Fruit fly (Drosophila melanogaster) whole organism, embryonic: ENCODE results near the gene Mtr3.
A peak's percentile ranks its signal among the peaks of the same experiment; 100 is the strongest.

ENCODE experiments used
- Asciz ChIP-seq: fragments of 200-800 bp; sonication (Bioruptor generic); optimal IDR thresholded peaks from 2 replicates; lab custom pipeline; 2017; ENCODE audit warnings: missing biosample characterization, mild to moderate bottlenecking, missing genetic modification characterization, missing genetic modification reagents
- CG1024 ChIP-seq: fragments of 200-800 bp; sonication (Bioruptor generic); IDR thresholded peaks from 2 replicates; pipeline ENCODE4 v1.3.6; 2022; ENCODE audit warnings: missing biosample characterization, missing genetic modification characterization
- CG11723 ChIP-seq: fragments of 200-800 bp; sonication (Bioruptor generic); optimal IDR thresholded peaks from 2 replicates; lab custom pipeline; 2017; ENCODE audit warnings: missing biosample characterization, mild to moderate bottlenecking, missing genetic modification characterization
- CG12155 ChIP-seq: fragments of 200-800 bp; sonication (Bioruptor generic); optimal IDR thresholded peaks from 3 replicates; lab custom pipeline; 2016; ENCODE audit warnings: missing biosample characterization, missing genetic modification characterization
- CG14710 ChIP-seq: fragments of 200-800 bp; sonication (Bioruptor generic); optimal IDR thresholded peaks from 3 replicates; lab custom pipeline; 2019; ENCODE audit warnings: missing biosample characterization, mild to moderate bottlenecking, missing genetic modification characterization, moderate library complexity
- CG15073 ChIP-seq: fragments of 200-800 bp; sonication (Bioruptor generic); optimal IDR thresholded peaks from 2 replicates; lab custom pipeline; 2016; ENCODE audit warnings: missing biosample characterization, missing genetic modification characterization
- CG15601 ChIP-seq: fragments of 200-800 bp; sonication (Bioruptor generic); optimal IDR thresholded peaks from 3 replicates; lab custom pipeline; 2019; ENCODE audit warnings: missing biosample characterization, mild to moderate bottlenecking, missing genetic modification characterization, moderate library complexity
- CG16813 ChIP-seq: fragments of 200-800 bp; sonication (Bioruptor generic); IDR thresholded peaks from 3 replicates; pipeline ENCODE4 v1.3.6; 2022; ENCODE audit warnings: missing biosample characterization, missing genetic modification characterization; ENCODE audit not compliant: partially characterized antibody
- CG17802 ChIP-seq: fragments of 200-800 bp; sonication (Bioruptor generic); optimal IDR thresholded peaks from 2 replicates; lab custom pipeline; 2018; ENCODE audit warnings: missing biosample characterization, mild to moderate bottlenecking, missing genetic modification characterization, moderate library complexity
- CG1792 ChIP-seq: fragments of 200-800 bp; sonication (Bioruptor generic); optimal IDR thresholded peaks from 2 replicates; lab custom pipeline; 2016; ENCODE audit warnings: missing biosample characterization, missing genetic modification characterization
- CG18011 ChIP-seq: fragments of 200-800 bp; sonication (Bioruptor generic); optimal IDR thresholded peaks from 2 replicates; lab custom pipeline; 2017; ENCODE audit warnings: missing biosample characterization, missing genetic modification characterization, mild to moderate bottlenecking, moderate library complexity, missing genotype
- CG3065 ChIP-seq: fragments of 200-800 bp; sonication (Bioruptor generic); optimal IDR thresholded peaks from 2 replicates; lab custom pipeline; 2016; ENCODE audit warnings: missing biosample characterization, missing genetic modification characterization
- CG6654 ChIP-seq: fragments of 200-800 bp; sonication (Bioruptor generic); optimal IDR thresholded peaks from 2 replicates; lab custom pipeline; 2017; ENCODE audit warnings: missing biosample characterization, mild to moderate bottlenecking, missing genetic modification characterization
- CG7839 ChIP-seq: fragments of 200-800 bp; sonication (Bioruptor generic); optimal IDR thresholded peaks from 3 replicates; lab custom pipeline; 2018; ENCODE audit warnings: missing biosample characterization, mild to moderate bottlenecking, missing genetic modification characterization, moderate library complexity
- CG8089 ChIP-seq: fragments of 200-800 bp; sonication (Bioruptor generic); optimal IDR thresholded peaks from 3 replicates; lab custom pipeline; 2016; ENCODE audit warnings: missing biosample characterization, missing genetic modification characterization
- CG8478 ChIP-seq: fragments of >200 bp; optimal IDR thresholded peaks from 2 replicates; lab custom pipeline; 2018
- CG9817 ChIP-seq: fragments of 200-800 bp; sonication (Bioruptor generic); optimal IDR thresholded peaks from 2 replicates; lab custom pipeline; 2018; ENCODE audit warnings: missing biosample characterization, mild to moderate bottlenecking, missing genetic modification characterization, moderate library complexity
- CkIIα-i1 ChIP-seq: fragments of 200-800 bp; sonication (Bioruptor generic); IDR thresholded peaks from 2 replicates; pipeline ENCODE4 v1.3.6; 2022; ENCODE audit warnings: missing biosample characterization, missing genetic modification characterization
- D ChIP-seq, 2 experiments: fragments of 200-800 bp in 1 of 2; fragments of >200 bp in 1 of 2; sonication (Bioruptor generic) in 1 of 2; optimal IDR thresholded peaks; 2 replicates in 1 of 2; 3 replicates in 1 of 2; lab custom pipeline; 2017; ENCODE audit warnings: mild to moderate bottlenecking in 1 of 2, missing biosample characterization in 1 of 2, missing genetic modification characterization in 1 of 2, missing genetic modification reagents in 1 of 2
- Dad ChIP-seq: fragments of 200-800 bp; sonication (Bioruptor generic); optimal IDR thresholded peaks from 3 replicates; lab custom pipeline; 2016; ENCODE audit warnings: missing biosample characterization, missing genetic modification characterization
- Gsc ChIP-seq: fragments of 200-800 bp; sonication (Bioruptor generic); IDR thresholded peaks from 2 replicates; pipeline ENCODE4 v1.3.6; 2022; ENCODE audit warnings: missing biosample characterization, missing genetic modification characterization
- Gug ChIP-seq: fragments of 200-800 bp; sonication (Bioruptor generic); IDR thresholded peaks from 4 replicates; pipeline ENCODE4 v1.3.6; 2022; ENCODE audit warnings: missing biosample characterization, missing genetic modification characterization
- HLH3B ChIP-seq: fragments of 200-800 bp; sonication (Bioruptor generic); IDR thresholded peaks from 2 replicates; pipeline ENCODE4 v1.3.6; 2022; ENCODE audit warnings: missing biosample characterization, missing genetic modification characterization
- Hand ChIP-seq: fragments of 200-800 bp; sonication (Bioruptor generic); optimal IDR thresholded peaks from 2 replicates; lab custom pipeline; 2017; ENCODE audit warnings: mild to moderate bottlenecking, missing biosample characterization, missing genetic modification reagents, missing genetic modification characterization
- Lhr ChIP-seq: fragments of 200-800 bp; sonication (Bioruptor generic); optimal IDR thresholded peaks from 3 replicates; lab custom pipeline; 2017; ENCODE audit warnings: mild to moderate bottlenecking, missing biosample characterization, missing genetic modification reagents, missing genetic modification characterization
- MESR4 ChIP-seq: fragments of 200-800 bp; sonication (Bioruptor generic); optimal IDR thresholded peaks from 2 replicates; lab custom pipeline; 2018; ENCODE audit warnings: missing biosample characterization, mild to moderate bottlenecking, missing genetic modification characterization, moderate library complexity
- Mes4 ChIP-seq: fragments of 200-800 bp; sonication (Bioruptor generic); optimal IDR thresholded peaks from 2 replicates; lab custom pipeline; 2016; ENCODE audit warnings: missing biosample characterization, missing genetic modification characterization
- Myb ChIP-seq: fragments of 200-800 bp; sonication (Bioruptor generic); optimal IDR thresholded peaks from 2 replicates; lab custom pipeline; 2016; ENCODE audit warnings: missing biosample characterization, missing genetic modification characterization
- NC2β ChIP-seq: fragments of 200-800 bp; sonication (Bioruptor generic); optimal IDR thresholded peaks from 2 replicates; lab custom pipeline; 2016; ENCODE audit warnings: missing biosample characterization, missing genetic modification characterization
- NK7.1 ChIP-seq: fragments of 200-800 bp; sonication (Bioruptor generic); optimal IDR thresholded peaks from 3 replicates; lab custom pipeline; 2016; ENCODE audit warnings: missing biosample characterization, missing genetic modification characterization
- Poxn ChIP-seq: fragments of 200-800 bp; sonication (Bioruptor generic); IDR thresholded peaks from 2 replicates; pipeline ENCODE4 v1.3.6; 2022; ENCODE audit warnings: missing biosample characterization, missing genetic modification characterization
- Ravus ChIP-seq: fragments of 200-800 bp; sonication (Bioruptor generic); IDR thresholded peaks from 2 replicates; pipeline ENCODE4 v1.3.6; 2022; ENCODE audit warnings: missing biosample characterization, missing genetic modification characterization
- Sin3A ChIP-seq: fragments of >200 bp; optimal IDR thresholded peaks from 2 replicates; lab custom pipeline; 2018
- ase ChIP-seq: fragments of 200-800 bp; sonication (Bioruptor generic); IDR thresholded peaks from 3 replicates; pipeline ENCODE4 v1.3.6; 2022; ENCODE audit warnings: missing biosample characterization, missing genetic modification characterization
- crc ChIP-seq: fragments of 200-800 bp; sonication (Bioruptor generic); optimal IDR thresholded peaks from 2 replicates; lab custom pipeline; 2016; ENCODE audit warnings: missing biosample characterization, missing genetic modification characterization
- croc ChIP-seq: fragments of 200-800 bp; sonication (Bioruptor generic); conservative IDR thresholded peaks from 3 replicates; pipeline ENCODE4 v1.3.6; 2022; ENCODE audit warnings: missing biosample characterization, missing genetic modification characterization
- da ChIP-seq: fragments of 200-800 bp; sonication (Bioruptor generic); optimal IDR thresholded peaks from 2 replicates; lab custom pipeline; 2016; ENCODE audit warnings: missing biosample characterization, missing genetic modification characterization
- dati ChIP-seq: fragments of 200-800 bp; sonication (Bioruptor generic); IDR thresholded peaks from 2 replicates; pipeline ENCODE4 v1.3.6; 2022; ENCODE audit warnings: missing biosample characterization, missing genetic modification characterization
- dmrt99B ChIP-seq: fragments of 200-800 bp; sonication (Bioruptor generic); optimal IDR thresholded peaks from 2 replicates; lab custom pipeline; 2018; ENCODE audit warnings: missing biosample characterization, mild to moderate bottlenecking, missing genetic modification characterization, moderate library complexity
- esg ChIP-seq: fragments of 200-800 bp; sonication (Bioruptor generic); conservative IDR thresholded peaks from 2 replicates; pipeline ENCODE4 v1.3.6; 2022; ENCODE audit warnings: missing biosample characterization, missing genetic modification characterization
- ftz-f1 ChIP-seq: fragments of 200-800 bp; sonication (Bioruptor generic); optimal IDR thresholded peaks from 2 replicates; lab custom pipeline; 2016; ENCODE audit warnings: missing biosample characterization, missing genetic modification characterization
- gcm2 ChIP-seq: fragments of 200-800 bp; sonication (Bioruptor generic); optimal IDR thresholded peaks from 2 replicates; lab custom pipeline; 2016; ENCODE audit warnings: missing biosample characterization, missing genetic modification characterization
- grau ChIP-seq: fragments of 200-800 bp; optimal IDR thresholded peaks from 3 replicates; lab custom pipeline; 2019; ENCODE audit warnings: missing biosample characterization, mild to moderate bottlenecking, missing genetic modification characterization, moderate library complexity
- ken ChIP-seq: fragments of 200-800 bp; sonication (Bioruptor generic); IDR thresholded peaks from 3 replicates; pipeline ENCODE4 v1.3.6; 2022; ENCODE audit warnings: missing biosample characterization, missing genetic modification characterization
- nau ChIP-seq: fragments of 200-800 bp; sonication (Bioruptor generic); optimal IDR thresholded peaks from 3 replicates; lab custom pipeline; 2017; ENCODE audit warnings: missing biosample characterization, mild to moderate bottlenecking, missing genetic modification characterization, missing genetic modification reagents
- pb ChIP-seq: fragments of 200-800 bp; sonication (Bioruptor generic); optimal IDR thresholded peaks from 3 replicates; lab custom pipeline; 2016; ENCODE audit warnings: missing biosample characterization, missing genetic modification characterization
- shn ChIP-seq: fragments of 200-800 bp; sonication (Bioruptor generic); optimal IDR thresholded peaks from 3 replicates; lab custom pipeline; 2016; ENCODE audit warnings: missing biosample characterization, missing genetic modification characterization
- sim ChIP-seq: fragments of 200-800 bp; sonication (Bioruptor generic); IDR thresholded peaks from 2 replicates; pipeline ENCODE4 v1.3.6; 2022; ENCODE audit warnings: missing biosample characterization, missing genetic modification characterization
- slbo ChIP-seq: fragments of 200-800 bp; sonication (Bioruptor generic); IDR thresholded peaks from 2 replicates; pipeline ENCODE4 v1.3.6; 2022; ENCODE audit warnings: missing biosample characterization, missing genetic modification characterization
- sob ChIP-seq: fragments of 200-800 bp; sonication (Bioruptor generic); IDR thresholded peaks from 2 replicates; pipeline ENCODE4 v1.3.6; 2022; ENCODE audit warnings: missing biosample characterization, missing genetic modification characterization
- tap ChIP-seq: fragments of 200-800 bp; optimal IDR thresholded peaks from 3 replicates; lab custom pipeline; 2019; ENCODE audit warnings: missing biosample characterization, mild to moderate bottlenecking, missing genetic modification characterization, moderate library complexity
- tx ChIP-seq: fragments of 200-800 bp; sonication (Bioruptor generic); optimal IDR thresholded peaks from 2 replicates; lab custom pipeline; 2016; ENCODE audit warnings: missing biosample characterization, missing genetic modification characterization
- wdn ChIP-seq: fragments of 200-800 bp; sonication (Bioruptor generic); IDR thresholded peaks from 2 replicates; pipeline ENCODE4 v1.3.6; 2022; ENCODE audit warnings: missing biosample characterization, missing genetic modification characterization

The Mtr3 gene

dm6 chr3L:19914833-19915232, 1.3 kb upstream of the Mtr3 start, which contains the start of gene Rpn1 (continued):
- TF ChIP-seq CG8089 (GFP tag; lab: Kevin White, UChicago) = no peak
- no peak for TF ChIP-seq HLH3B (GFP tag; lab: Robert Waterston, UW)
- no peak for TF ChIP-seq crc
- no peak for TF ChIP-seq CkIIα-i1 (GFP tag; lab: Robert Waterston, UW)
- no peak for TF ChIP-seq CG8478 (lab: Kevin White, UChicago)
- TF ChIP-seq Gsc (GFP tag; lab: Robert Waterston, UW) = no peak
- TF ChIP-seq CG15601 (tag; lab: Kevin White, UChicago) = peak; percentile 43
- no peak for TF ChIP-seq ase (GFP tag; lab: Robert Waterston, UW)
- TF ChIP-seq Sin3A (lab: Kevin White, UChicago) = peak; percentile 67
- no peak for TF ChIP-seq tap (tag; lab: Kevin White, UChicago)
- TF ChIP-seq sim (GFP tag; lab: Robert Waterston, UW) = no peak
- TF ChIP-seq CG16813 (GFP tag; lab: Robert Waterston, UW) = peak; percentile 60; the same call in 2 of the 3 replicates
- no peak for TF ChIP-seq CG7839 (tag; lab: Kevin White, UChicago)
- TF ChIP-seq grau (tag; lab: Kevin White, UChicago) = no peak
- no peak for TF ChIP-seq CG17802 (tag; lab: Kevin White, UChicago)
- TF ChIP-seq CG18011 (GFP tag; lab: Kevin White, UChicago) = no peak
- TF ChIP-seq ftz-f1 (GFP tag; lab: Kevin White, UChicago) = peak; percentile 57
- peak; percentile 37 for TF ChIP-seq CG14710 (tag; lab: Kevin White, UChicago)
- TF ChIP-seq pb = no peak
- TF ChIP-seq CG1024 (GFP tag; lab: Robert Waterston, UW) = no peak
- TF ChIP-seq Lhr = peak; percentile 71
- no peak for TF ChIP-seq CG1792
- no peak for TF ChIP-seq CG3065 (GFP tag; lab: Kevin White, UChicago)
- TF ChIP-seq NC2β (GFP tag; lab: Kevin White, UChicago) = no peak
- TF ChIP-seq Ravus (GFP tag; lab: Robert Waterston, UW) = no peak
- no peak for TF ChIP-seq D (optimal IDR thresholded peaks at IDR 0.05; lab: Kevin White, UChicago)
- no peak for TF ChIP-seq D (GFP tag; optimal IDR thresholded peaks at IDR 0.05; lab: Kevin White, UChicago)
- TF ChIP-seq Dad (GFP tag; lab: Kevin White, UChicago) = no peak
- no peak for TF ChIP-seq Gug (GFP tag; lab: Robert Waterston, UW)
- TF ChIP-seq slbo (GFP tag; lab: Robert Waterston, UW) = peak; percentile 14; the same call in 1 of the 2 replicates
- no peak for TF ChIP-seq nau (GFP tag; lab: Kevin White, UChicago)
- no peak for TF ChIP-seq ken (GFP tag; lab: Robert Waterston, UW)
- no peak for TF ChIP-seq CG15073
- no peak for TF ChIP-seq Hand (GFP tag; lab: Kevin White, UChicago)
- no peak for TF ChIP-seq Poxn (GFP tag; lab: Robert Waterston, UW)
- TF ChIP-seq Myb (GFP tag; lab: Kevin White, UChicago) = peak; percentile 82
- no peak for TF ChIP-seq Mes4
- 0 out of 2 replicates have a peak, but pooled peaks have one; percentile 24 for TF ChIP-seq sob (GFP tag; lab: Robert Waterston, UW)
- no peak for TF ChIP-seq CG11723 (GFP tag; lab: Kevin White, UChicago)
- no peak for TF ChIP-seq da (GFP tag; lab: Kevin White, UChicago)
- no peak for TF ChIP-seq dmrt99B (tag; lab: Kevin White, UChicago)
- no peak for TF ChIP-seq croc (GFP tag; lab: Robert Waterston, UW)
- no peak for TF ChIP-seq gcm2
- no peak for TF ChIP-seq CG6654
- TF ChIP-seq MESR4 (GFP tag; lab: Kevin White, UChicago) = peak; percentile 87
- no peak for TF ChIP-seq esg (GFP tag; lab: Robert Waterston, UW)
- TF ChIP-seq NK7.1 (GFP tag; lab: Kevin White, UChicago) = no peak
- no peak for TF ChIP-seq tx (GFP tag; lab: Kevin White, UChicago)
- no peak for TF ChIP-seq Asciz (GFP tag; lab: Kevin White, UChicago)
- peak; percentile 9 for TF ChIP-seq CG12155
- TF ChIP-seq CG9817 (tag; lab: Kevin White, UChicago) = no peak
- TF ChIP-seq dati (GFP tag; lab: Robert Waterston, UW) = no peak
- no peak for TF ChIP-seq shn (GFP tag; lab: Kevin White, UChicago)
- no peak for TF ChIP-seq wdn
